Fruit fly (Drosophila melanogaster): ENCODE data around the gene CG3777.

dm6 chrX:339866-340571 is 60.5 kb downstream of the CG3777 start:
- TF ChIP-seq psq (optimal IDR thresholded peaks at IDR 0.05), result no peak
- TF ChIP-seq insv (optimal IDR thresholded peaks at IDR 0.05), result no peak
- TF ChIP-seq ttk (optimal IDR thresholded peaks at IDR 0.05), result no peak
- TF ChIP-seq Sin3A (optimal IDR thresholded peaks at IDR 0.05), result no peak
- TF ChIP-seq h (optimal IDR thresholded peaks at IDR 0.05), result no peak
- no peak for TF ChIP-seq Myc (optimal IDR thresholded peaks at IDR 0.05)
